Worm (Caenorhabditis elegans): ENCODE data around the gene lips-6.

DNA sequence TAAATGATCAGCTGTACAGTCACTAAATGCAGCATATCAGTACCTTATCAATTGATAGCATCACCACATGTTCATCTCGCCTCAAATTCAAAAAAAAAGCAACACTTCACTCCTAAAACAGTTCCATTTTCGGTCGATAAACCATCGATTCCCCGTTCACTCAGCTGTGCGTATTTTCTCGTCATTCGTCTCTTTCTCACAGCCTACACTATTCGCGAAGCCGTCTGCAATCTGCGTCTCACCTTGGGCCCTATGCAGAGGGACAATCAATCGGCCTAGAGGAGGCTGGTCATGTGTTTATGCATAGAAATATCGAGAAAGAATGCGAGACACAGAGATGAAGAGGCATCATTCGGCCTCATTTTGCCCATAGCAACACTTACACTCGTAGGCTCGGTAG lies 16.9 kb upstream of the lips-6 start:
- peak; percentile 79 for TF ChIP-seq unc-62 (GFP tag; optimal IDR thresholded peaks at IDR 0.05)
- TF ChIP-seq mab-5 (tag; optimal IDR thresholded peaks at IDR 0.05), result no peak
